Worm (Caenorhabditis elegans) whole organism, late embryonic: Measurements from ENCODE around the gene C27H5.2.

Source experiments
- Y22D7AL.16 ChIP-seq: sonication (generic microtip); optimal IDR thresholded peaks from 2 replicates; lab custom pipeline; 2016; ENCODE audit warnings: missing genetic modification characterization, missing compliant biosample characterization
- ama-1 ChIP-seq: fragments of 150-350 bp; optimal IDR thresholded peaks from 2 replicates; lab custom pipeline; 2014
- elt-2 ChIP-seq: sonication (generic microtip); optimal IDR thresholded peaks from 2 replicates; lab custom pipeline; 2016; ENCODE audit warnings: missing genetic modification reagents, missing genetic modification characterization, missing compliant biosample characterization
- eyg-1 ChIP-seq: sonication (generic microtip); optimal IDR thresholded peaks from 2 replicates; lab custom pipeline; 2016; ENCODE audit warnings: missing genotype, missing genetic modification characterization, missing compliant biosample characterization
- fkh-10 ChIP-seq: fragments of 150-350 bp; optimal IDR thresholded peaks from 2 replicates; lab custom pipeline; 2014; ENCODE audit warnings: missing biosample characterization, missing genetic modification reagents, missing genetic modification characterization
- hlh-6 ChIP-seq: sonication (generic microtip); optimal IDR thresholded peaks from 2 replicates; lab custom pipeline; 2016; ENCODE audit warnings: missing genotype, missing genetic modification characterization, missing compliant biosample characterization
- mec-3 ChIP-seq: sonication (generic microtip); optimal IDR thresholded peaks from 2 replicates; lab custom pipeline; 2016; ENCODE audit warnings: borderline replicate concordance, missing genetic modification characterization, missing compliant biosample characterization
- nhr-11 ChIP-seq: fragments of 150-350 bp; optimal IDR thresholded peaks from 2 replicates; lab custom pipeline; 2014; ENCODE audit warnings: missing biosample characterization, missing genetic modification characterization
- pat-9 ChIP-seq: fragments of 200-800 bp; sonication (Bioruptor generic); optimal IDR thresholded peaks from 2 replicates; lab custom pipeline; 2018; ENCODE audit warnings: mild to moderate bottlenecking, missing genetic modification characterization, moderate library complexity, missing compliant biosample characterization
- pha-4 ChIP-seq: fragments of 150-350 bp; optimal IDR thresholded peaks from 2 replicates; lab custom pipeline; 2018; ENCODE audit warnings: missing biosample characterization, missing genetic modification reagents, missing genetic modification characterization
- rnt-1 ChIP-seq: sonication (generic microtip); optimal IDR thresholded peaks from 2 replicates; lab custom pipeline; 2016; ENCODE audit warnings: missing genetic modification characterization, missing compliant biosample characterization
- unc-42 ChIP-seq: sonication (generic microtip); optimal IDR thresholded peaks from 2 replicates; lab custom pipeline; 2016; ENCODE audit warnings: missing genotype, missing genetic modification characterization, missing compliant biosample characterization

- no peak for TF ChIP-seq elt-2 (tag; lab: Kevin White, UChicago)
- no peak for TF ChIP-seq Y22D7AL.16 (tag; lab: Kevin White, UChicago)
- TF ChIP-seq nhr-11 (tag; lab: Kevin White, UChicago): no peak
- no peak for TF ChIP-seq pha-4
- TF ChIP-seq ama-1: no peak
- no peak for TF ChIP-seq rnt-1 (tag; lab: Kevin White, UChicago)
- no peak for TF ChIP-seq mec-3 (tag; lab: Kevin White, UChicago)
- TF ChIP-seq fkh-10 (GFP tag; lab: Kevin White, UChicago): no peak
- no peak for TF ChIP-seq hlh-6 (tag; lab: Kevin White, UChicago)
- TF ChIP-seq eyg-1 (tag; lab: Kevin White, UChicago): no peak
- no peak for TF ChIP-seq unc-42
- TF ChIP-seq pat-9 (tag; lab: Kevin White, UChicago): no peak
Observed at ce11 chrII:7187110-7187509, 31.7 kb downstream of the C27H5.2 start, which contains the start of gene C27H5.6.
